Worm (Caenorhabditis elegans): ENCODE measurements around the gene T05A7.3.

DNA sequence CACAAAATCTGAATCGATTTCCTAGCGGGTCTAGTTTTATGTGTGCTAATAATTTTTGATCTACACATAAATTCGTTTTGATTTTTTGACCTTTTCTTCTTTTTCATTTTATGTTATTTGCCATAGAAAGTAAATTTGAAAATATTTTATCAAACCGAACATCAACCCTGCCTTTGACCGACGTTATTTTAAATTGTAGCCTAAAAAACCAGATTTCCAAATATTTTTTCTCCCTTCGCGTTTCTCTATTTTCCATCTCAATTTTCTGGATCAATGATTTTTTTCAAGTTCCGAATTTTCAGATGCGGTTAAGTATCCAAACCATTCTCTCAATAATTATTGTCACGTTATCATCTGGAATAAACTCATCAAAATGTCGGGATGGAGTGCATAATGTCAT is 2.3 kb downstream of the T05A7.3 start, which contains the start of gene T05A7.1:
- TF ChIP-seq ztf-11 (tag; optimal IDR thresholded peaks at IDR 0.05) (no peak), lsy-2 (tag; optimal IDR thresholded peaks at IDR 0.05) (no peak), ama-1 (optimal IDR thresholded peaks at IDR 0.05) (no peak), nhr-11 (tag; optimal IDR thresholded peaks at IDR 0.05) (no peak), lin-39 (tag; optimal IDR thresholded peaks at IDR 0.05) (no peak), unc-39 (tag; optimal IDR thresholded peaks at IDR 0.05) (no peak), lin-13 (GFP tag; optimal IDR thresholded peaks at IDR 0.05) (no peak), unc-62 (GFP tag; optimal IDR thresholded peaks at IDR 0.05) (no peak), mab-5 (tag; optimal IDR thresholded peaks at IDR 0.05) (no peak), snpc-4 (tag; optimal IDR thresholded peaks at IDR 0.05) (no peak)
